Worm (Caenorhabditis elegans): ENCODE measurements around the gene R04B5.1.

- no peak for TF ChIP-seq elt-2 (tag; optimal IDR thresholded peaks at IDR 0.05)
- no peak for TF ChIP-seq ama-1 (optimal IDR thresholded peaks at IDR 0.05)
- no peak for TF ChIP-seq snu-23 (GFP tag; optimal IDR thresholded peaks at IDR 0.05)
Measured at ce11 chrV:10091152-10091551, 13.0 kb upstream of the R04B5.1 start, which contains the start of gene R04B5.11.
